Fruit fly (Drosophila melanogaster) whole organism, embryonic: ENCODE measurements around the gene CG31663.

Source experiments
- Awh ChIP-seq: fragments of 200-800 bp; sonication (Bioruptor generic); IDR thresholded peaks from 2 replicates; pipeline ENCODE4, ENCODE4 v1.3.6; 2022; ENCODE audit warnings: missing biosample characterization, missing genetic modification characterization
- Bteb2 ChIP-seq: fragments of 200-800 bp; sonication (Bioruptor generic); optimal IDR thresholded peaks from 2 replicates; lab custom pipeline; 2016; ENCODE audit warnings: missing biosample characterization, missing genetic modification characterization
- C15 ChIP-seq: fragments of 200-800 bp; sonication (Bioruptor generic); IDR thresholded peaks from 3 replicates; pipeline ENCODE4 v1.3.6; 2022; ENCODE audit warnings: missing biosample characterization, missing genetic modification characterization
- CG10543 ChIP-seq: fragments of 200-800 bp; sonication (Bioruptor generic); optimal IDR thresholded peaks from 3 replicates; lab custom pipeline; 2017; ENCODE audit warnings: missing biosample characterization, mild to moderate bottlenecking, missing genetic modification characterization, moderate library complexity
- CG11085 ChIP-seq: fragments of 200-800 bp; sonication (Bioruptor generic); IDR thresholded peaks from 2 replicates; pipeline ENCODE4 v1.3.6; 2022; ENCODE audit warnings: missing biosample characterization, missing genetic modification characterization
- CG11247 ChIP-seq: fragments of 200-800 bp; sonication (Bioruptor generic); IDR thresholded peaks from 2 replicates; pipeline ENCODE4 v1.3.6; 2022; ENCODE audit warnings: missing biosample characterization, missing genetic modification characterization
- CG11398 ChIP-seq: fragments of 200-800 bp; sonication (Bioruptor generic); optimal IDR thresholded peaks from 2 replicates; lab custom pipeline; 2016; ENCODE audit warnings: missing biosample characterization, missing genetic modification characterization
- CG12769 ChIP-seq: fragments of 200-800 bp; sonication (Bioruptor generic); optimal IDR thresholded peaks from 2 replicates; lab custom pipeline; 2019; ENCODE audit warnings: missing biosample characterization, mild to moderate bottlenecking, missing genetic modification characterization, moderate library complexity
- CG13287 ChIP-seq: fragments of 200-800 bp; sonication (Bioruptor generic); IDR thresholded peaks from 2 replicates; pipeline ENCODE4 v1.3.6; 2022; ENCODE audit warnings: missing biosample characterization, missing genetic modification characterization; ENCODE audit not compliant: partially characterized antibody
- CG13894 ChIP-seq: fragments of 200-800 bp; sonication (Bioruptor generic); optimal IDR thresholded peaks from 3 replicates; lab custom pipeline; 2018; ENCODE audit warnings: missing biosample characterization, mild to moderate bottlenecking, missing genetic modification characterization, moderate library complexity
- CG15514 ChIP-seq: fragments of 200-800 bp; sonication (Bioruptor generic); optimal IDR thresholded peaks from 3 replicates; lab custom pipeline; 2017; ENCODE audit warnings: missing biosample characterization, missing genetic modification characterization, mild to moderate bottlenecking, moderate library complexity, missing genetic modification reagents
- CG16813 ChIP-seq: fragments of 200-800 bp; sonication (Bioruptor generic); IDR thresholded peaks from 3 replicates; pipeline ENCODE4 v1.3.6; 2022; ENCODE audit warnings: missing biosample characterization, missing genetic modification characterization; ENCODE audit not compliant: partially characterized antibody
- CG30431 ChIP-seq: fragments of 200-800 bp; sonication (Bioruptor generic); optimal IDR thresholded peaks from 2 replicates; lab custom pipeline; 2017; ENCODE audit warnings: missing biosample characterization, missing genetic modification characterization
- CG31441 ChIP-seq: fragments of 200-800 bp; sonication (Bioruptor generic); IDR thresholded peaks from 2 replicates; pipeline ENCODE4 v1.3.6; 2022; ENCODE audit warnings: missing biosample characterization, missing genetic modification characterization
- CG42726 ChIP-seq: fragments of 200-800 bp; sonication (Bioruptor generic); IDR thresholded peaks from 2 replicates; pipeline ENCODE4 v1.3.6; 2022; ENCODE audit warnings: missing biosample characterization, missing genetic modification characterization; ENCODE audit not compliant: partially characterized antibody
- CG7271 ChIP-seq: fragments of 200-800 bp; sonication (Bioruptor generic); optimal IDR thresholded peaks from 2 replicates; lab custom pipeline; 2018; ENCODE audit warnings: missing biosample characterization, mild to moderate bottlenecking, missing genetic modification characterization, moderate library complexity
- CG8924 ChIP-seq: fragments of 200-800 bp; optimal IDR thresholded peaks from 3 replicates; lab custom pipeline; 2019; ENCODE audit warnings: missing biosample characterization, mild to moderate bottlenecking, missing genetic modification characterization, moderate library complexity
- Chrac-16 ChIP-seq: fragments of 200-800 bp; sonication (Bioruptor generic); optimal IDR thresholded peaks from 3 replicates; lab custom pipeline; 2016; ENCODE audit warnings: missing biosample characterization, missing genetic modification characterization
- Drgx ChIP-seq: fragments of 200-800 bp; sonication (Bioruptor generic); IDR thresholded peaks from 2 replicates; pipeline ENCODE4 v1.3.6; 2022; ENCODE audit warnings: missing biosample characterization, missing genetic modification characterization
- H15 ChIP-seq: fragments of 200-800 bp; sonication (Bioruptor generic); IDR thresholded peaks from 3 replicates; pipeline ENCODE4 v1.3.6; 2022; ENCODE audit warnings: missing biosample characterization, missing genetic modification characterization
- Med ChIP-seq: fragments of 200-800 bp; sonication (Bioruptor generic); peaks from one replicate; lab custom pipeline; 2016; ENCODE audit warnings: missing biosample characterization, missing genetic modification characterization, mild to moderate bottlenecking, inconsistent platforms, moderate library complexity
- Trl ChIP-seq, 3 experiments: fragments of >200 bp in 2 of 3; fragments of 200-800 bp in 1 of 3; sonication (Bioruptor generic) in 1 of 3; optimal IDR thresholded peaks; 2 replicates in 1 of 3; 3 replicates in 2 of 3; lab custom pipeline; 2016 to 2017; ENCODE audit warnings: missing biosample characterization in 1 of 3, missing genetic modification characterization in 1 of 3
- chinmo ChIP-seq: fragments of 200-800 bp; sonication (Bioruptor generic); IDR thresholded peaks from 4 replicates; pipeline ENCODE4 v1.3.6; 2022; ENCODE audit warnings: missing biosample characterization, missing genetic modification characterization; ENCODE audit not compliant: partially characterized antibody
- fd96Cb ChIP-seq: fragments of 200-800 bp; sonication (Bioruptor generic); optimal IDR thresholded peaks from 2 replicates; lab custom pipeline; 2018; ENCODE audit warnings: missing biosample characterization, mild to moderate bottlenecking, missing genetic modification characterization, moderate library complexity
- grn ChIP-seq: fragments of 200-800 bp; sonication (Bioruptor generic); optimal IDR thresholded peaks from 3 replicates; lab custom pipeline; 2017; ENCODE audit warnings: missing biosample characterization, missing genetic modification characterization
- gsb-n ChIP-seq: fragments of 200-800 bp; sonication (Bioruptor generic); optimal IDR thresholded peaks from 3 replicates; lab custom pipeline; 2018; ENCODE audit warnings: missing biosample characterization, mild to moderate bottlenecking, missing genetic modification characterization
- lab ChIP-seq: fragments of 200-800 bp; sonication (Bioruptor generic); optimal IDR thresholded peaks from 3 replicates; lab custom pipeline; 2017; ENCODE audit warnings: missing biosample characterization, missing genetic modification characterization, mild to moderate bottlenecking, moderate library complexity, missing genetic modification reagents
- nerfin-2 ChIP-seq: fragments of 200-800 bp; sonication (Bioruptor generic); IDR thresholded peaks from 2 replicates; pipeline ENCODE4 v1.3.6; 2022; ENCODE audit warnings: missing biosample characterization, missing genetic modification characterization; ENCODE audit not compliant: partially characterized antibody
- pros ChIP-seq: fragments of 200-800 bp; sonication (Bioruptor generic); optimal IDR thresholded peaks from 3 replicates; lab custom pipeline; 2019; ENCODE audit warnings: missing biosample characterization, mild to moderate bottlenecking, missing genetic modification characterization, moderate library complexity
- row ChIP-seq: fragments of 200-800 bp; sonication (Bioruptor generic); IDR thresholded peaks from 3 replicates; pipeline ENCODE4 v1.3.6; 2022; ENCODE audit warnings: missing biosample characterization, missing genetic modification characterization
- salm ChIP-seq: fragments of 200-800 bp; sonication (Bioruptor generic); optimal IDR thresholded peaks from 2 replicates; lab custom pipeline; 2018; ENCODE audit warnings: missing biosample characterization, mild to moderate bottlenecking, missing genetic modification characterization
- scrt ChIP-seq: fragments of 200-800 bp; sonication (Bioruptor generic); optimal IDR thresholded peaks from 2 replicates; lab custom pipeline; 2018; ENCODE audit warnings: missing biosample characterization, mild to moderate bottlenecking, missing genetic modification characterization, moderate library complexity
- sd ChIP-seq: fragments of 200-800 bp; sonication (Bioruptor generic); optimal IDR thresholded peaks from 3 replicates; lab custom pipeline; 2018; ENCODE audit warnings: missing biosample characterization, mild to moderate bottlenecking, missing genetic modification characterization, moderate library complexity
- sens ChIP-seq: fragments of 200-800 bp; sonication (Bioruptor generic); peaks from one replicate; lab custom pipeline; 2016; ENCODE audit warnings: missing biosample characterization, missing genetic modification characterization
- twi ChIP-seq: fragments of 200-800 bp; optimal IDR thresholded peaks from 2 replicates; lab custom pipeline; 2019; ENCODE audit warnings: missing biosample characterization, mild to moderate bottlenecking, missing genetic modification characterization, moderate library complexity
- vvl ChIP-seq: fragments of 200-800 bp; sonication (Bioruptor generic); IDR thresholded peaks from 2 replicates; pipeline ENCODE4 v1.3.6; 2022; ENCODE audit warnings: missing biosample characterization, missing genetic modification characterization
- z ChIP-seq: fragments of 200-800 bp; sonication (Bioruptor generic); IDR thresholded peaks from 3 replicates; pipeline ENCODE4 v1.3.6; 2022; ENCODE audit warnings: missing biosample characterization, missing genetic modification characterization

The CG31663 gene

dm6 chr2L:1881380-1881779, at the start of gene CG31663:
Gene CG31663 (minus strand): TSS chr2L:1881480.
- TF ChIP-seq lab (GFP tag; lab: Kevin White, UChicago) = peak; percentile 41
- no peak for TF ChIP-seq CG8924 (tag; lab: Kevin White, UChicago)
- TF ChIP-seq CG7271 = no peak
- TF ChIP-seq Bteb2 (GFP tag; lab: Kevin White, UChicago) = no peak
- no peak for TF ChIP-seq CG31441 (GFP tag; lab: Robert Waterston, UW)
- TF ChIP-seq Med (GFP tag; lab: Kevin White, UChicago) = no peak
- TF ChIP-seq, all 482 proteins: peak for 1

dm6 chr2L:1930565-1931201, 49.4 kb upstream of the CG31663 start:
- TF ChIP-seq CG10543 (peak; percentile 30), CG15514 (GFP tag; lab: Kevin White, UChicago) (no peak), vvl (GFP tag; lab: Robert Waterston, UW) (peak; percentile 53; the same call in 1 of the 2 replicates), Chrac-16 (GFP tag; lab: Kevin White, UChicago) (no peak), twi (tag; lab: Kevin White, UChicago) (no peak), grn (GFP tag; lab: Kevin White, UChicago) (no peak), CG12769 (tag; lab: Kevin White, UChicago) (peak; percentile 57), CG16813 (GFP tag; lab: Robert Waterston, UW) (no peak), fd96Cb (tag; lab: Kevin White, UChicago) (no peak), salm (tag; lab: Kevin White, UChicago) (no peak), sd (tag; lab: Kevin White, UChicago) (peak; percentile 93), CG13894 (peak; percentile 22), gsb-n (tag; lab: Kevin White, UChicago) (peak; percentile 75), CG13287 (peak; percentile 22; the same call in 1 of the 2 replicates), nerfin-2 (GFP tag; lab: Robert Waterston, UW) (no peak), sens (peak; percentile 25), Awh (GFP tag; lab: Robert Waterston, UW) (peak; percentile 72; the same call in 1 of the 2 replicates), row (peak; percentile 19; the same call in 1 of the 3 replicates), CG11085 (GFP tag; lab: Robert Waterston, UW) (no peak), CG11247 (no peak), chinmo (peak; percentile 87; the same call in 3 of the 4 replicates), Drgx (GFP tag; lab: Robert Waterston, UW) (no peak), CG11398 (GFP tag; lab: Kevin White, UChicago) (no peak), scrt (GFP tag; lab: Kevin White, UChicago) (no peak), CG42726 (GFP tag; lab: Robert Waterston, UW) (no peak)

dm6 chr2L:1927406-1927805, 46.1 kb upstream of the CG31663 start:
- 0 out of 4 replicates have a peak, but pooled peaks have one; percentile 45 for TF ChIP-seq chinmo
- no peak for TF ChIP-seq C15
- no peak for TF ChIP-seq CG30431
- peak in 1 of 2 experiments; percentile 65 for TF ChIP-seq Trl (optimal IDR thresholded peaks at IDR 0.05; lab: Kevin White, UChicago)
- TF ChIP-seq Trl (GFP tag; optimal IDR thresholded peaks at IDR 0.05; lab: Kevin White, UChicago) = no peak
- TF ChIP-seq H15 (GFP tag; lab: Robert Waterston, UW) = no peak
- TF ChIP-seq pros = no peak
- peak; percentile 44 for TF ChIP-seq Med (GFP tag; lab: Kevin White, UChicago)
- peak; percentile 88 for TF ChIP-seq z (GFP tag; lab: Robert Waterston, UW)
- TF ChIP-seq sd (tag; lab: Kevin White, UChicago) = peak; percentile 5
- TF ChIP-seq CG13894 = peak; percentile 38
- peak; percentile 39; the same call in 1 of the 2 replicates for TF ChIP-seq vvl (GFP tag; lab: Robert Waterston, UW)
